In the genomic region with DNA sequence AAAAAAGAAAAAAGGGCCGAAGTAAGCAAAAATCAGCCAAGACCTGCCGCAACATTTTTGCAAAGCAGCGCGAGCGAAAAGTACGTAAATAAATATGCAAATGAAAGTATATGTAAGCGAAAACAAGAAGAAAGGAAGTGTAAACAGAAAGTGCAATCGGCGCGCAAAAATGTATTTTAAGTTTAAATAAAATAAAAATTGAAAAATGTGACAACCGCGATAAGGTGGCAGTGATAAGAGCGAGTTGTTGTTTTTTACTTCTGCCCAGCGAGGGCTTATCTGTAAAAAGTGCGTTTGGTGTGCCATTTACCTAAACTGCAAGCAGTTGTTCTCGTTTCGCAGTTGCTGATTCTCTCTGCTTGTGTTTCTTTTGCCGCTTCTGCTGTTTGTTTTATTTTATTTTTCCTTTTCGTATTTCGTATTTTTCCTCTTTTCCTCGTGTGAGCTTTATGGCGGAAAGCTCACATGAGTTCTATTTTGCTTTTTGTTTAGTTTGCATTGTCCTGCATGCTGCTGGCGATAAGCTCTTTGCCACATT, we compare ENCODE assay signal across 2 fruit fly cellular contexts.
TF ChIP-seq lines count a peak whose summit lies in the region.

No protein-coding gene starts in this region.

TF ChIP-seq in whole organism, prepupa, 60 proteins besides CTCF, POLR2A, EP300 and RAD21 (continued from another document):
- peak; percentile 72 for TF ChIP-seq Gug (GFP tag; IDR thresholded peaks at IDR 0.05; lab: Robert Waterston, UW)
- peak; percentile 62 for TF ChIP-seq CG11762 (GFP tag; optimal IDR thresholded peaks at IDR 0.05; lab: Kevin White, UChicago; ENCODE audit: insufficient read depth)
- peak; percentile 59 for TF ChIP-seq Ets96B (tag; optimal IDR thresholded peaks at IDR 0.05; lab: Kevin White, UChicago)
- TF ChIP-seq CG8632 (GFP tag; optimal IDR thresholded peaks at IDR 0.05; lab: Kevin White, UChicago), result no peak
- TF ChIP-seq Smox (GFP tag; optimal IDR thresholded peaks at IDR 0.05; lab: Kevin White, UChicago), result peak; percentile 4
- TF ChIP-seq dac (GFP tag; optimal IDR thresholded peaks at IDR 0.05; lab: Kevin White, UChicago), result no peak
- peak; percentile 74 for TF ChIP-seq CG9139 (GFP tag; optimal IDR thresholded peaks at IDR 0.05; lab: Kevin White, UChicago)
- peak; percentile 43 for TF ChIP-seq esn (GFP tag; optimal IDR thresholded peaks at IDR 0.05; lab: Kevin White, UChicago)
- TF ChIP-seq fd85E (GFP tag; optimal IDR thresholded peaks at IDR 0.05; lab: Kevin White, UChicago), result no peak
- TF ChIP-seq CG3032 (tag; optimal IDR thresholded peaks at IDR 0.05; lab: Kevin White, UChicago), result peak; percentile 50
- TF ChIP-seq vri (GFP tag; optimal IDR thresholded peaks at IDR 0.05; lab: Kevin White, UChicago), result peak; percentile 77
- TF ChIP-seq Lpt (GFP tag; optimal IDR thresholded peaks at IDR 0.05; lab: Kevin White, UChicago), result peak; percentile 87
- TF ChIP-seq dsx (GFP tag; optimal IDR thresholded peaks at IDR 0.05; lab: Kevin White, UChicago; ENCODE audit: poor library complexity, severe bottlenecking), result peak; percentile 26
- no peak for TF ChIP-seq CG31627 (GFP tag; optimal IDR thresholded peaks at IDR 0.05; lab: Kevin White, UChicago)
- TF ChIP-seq ss (GFP tag; optimal IDR thresholded peaks at IDR 0.05; lab: Kevin White, UChicago), result peak in 1 of 2 experiments; percentile 78
- TF ChIP-seq acj6 (GFP tag; optimal IDR thresholded peaks at IDR 0.05; lab: Kevin White, UChicago), result no peak
- TF ChIP-seq CG6163 (GFP tag; IDR thresholded peaks at IDR 0.05; lab: Robert Waterston, UW), result peak; percentile 93
- peak; percentile 74 for TF ChIP-seq CG16779 (tag; optimal IDR thresholded peaks at IDR 0.05; lab: Kevin White, UChicago)
- no peak for TF ChIP-seq CG8319 (GFP tag; optimal IDR thresholded peaks at IDR 0.05; lab: Kevin White, UChicago)
- TF ChIP-seq CG11294 (GFP tag; IDR thresholded peaks at IDR 0.05; lab: Robert Waterston, UW), result no peak; the same call in 1 of the 2 replicates
- peak; percentile 55 for TF ChIP-seq Eip75B (GFP tag; optimal IDR thresholded peaks at IDR 0.05; lab: Kevin White, UChicago)
- TF ChIP-seq achi (GFP tag; optimal IDR thresholded peaks at IDR 0.05; lab: Kevin White, UChicago), result peak; percentile 56
- TF ChIP-seq spab (GFP tag; optimal IDR thresholded peaks at IDR 0.05; lab: Kevin White, UChicago), result peak; percentile 77
- peak; percentile 72 for TF ChIP-seq Blimp-1 (GFP tag; optimal IDR thresholded peaks at IDR 0.05; lab: Kevin White, UChicago)
- peak; percentile 21 for TF ChIP-seq OdsH (GFP tag; optimal IDR thresholded peaks at IDR 0.05; lab: Kevin White, UChicago)
- TF ChIP-seq salr (GFP tag; optimal IDR thresholded peaks at IDR 0.05; lab: Kevin White, UChicago), result peak; percentile 52 to 81
- TF ChIP-seq CG10669 (GFP tag; optimal IDR thresholded peaks at IDR 0.05; lab: Kevin White, UChicago), result peak; percentile 59

TF ChIP-seq in whole organism, wandering third instar larva, 38 proteins besides CTCF, POLR2A, EP300 and RAD21 (continued from another document):
- TF ChIP-seq foxo (GFP tag; optimal IDR thresholded peaks at IDR 0.05; lab: Kevin White, UChicago) (no peak), sage (GFP tag; optimal IDR thresholded peaks at IDR 0.05; lab: Kevin White, UChicago) (no peak), Jra (GFP tag; optimal IDR thresholded peaks at IDR 0.05; lab: Kevin White, UChicago) (no peak), ey (GFP tag; optimal IDR thresholded peaks at IDR 0.05; lab: Kevin White, UChicago) (no peak), br (GFP tag; optimal IDR thresholded peaks at IDR 0.05; lab: Kevin White, UChicago) (peak; percentile 35), Hr78 (GFP tag; optimal IDR thresholded peaks at IDR 0.05; lab: Kevin White, UChicago) (no peak), tai (GFP tag; optimal IDR thresholded peaks at IDR 0.05; lab: Kevin White, UChicago) (peak; percentile 60), Abd-B (GFP tag; optimal IDR thresholded peaks at IDR 0.05; lab: Kevin White, UChicago) (no peak), Myc (optimal IDR thresholded peaks at IDR 0.05; lab: Kevin White, UChicago) (no peak), Vsx2 (GFP tag; optimal IDR thresholded peaks at IDR 0.05; lab: Kevin White, UChicago; ENCODE audit: partially characterized antibody) (no peak), lola (GFP tag; optimal IDR thresholded peaks at IDR 0.05; lab: Kevin White, UChicago) (no peak), brk (GFP tag; optimal IDR thresholded peaks at IDR 0.05; lab: Kevin White, UChicago) (peak; percentile 31), rgr (GFP tag; optimal IDR thresholded peaks at IDR 0.05; lab: Kevin White, UChicago) (peak; percentile 55)
